Fruit fly (Drosophila melanogaster) whole organism, wandering third instar larva: ENCODE measurements around the gene eIF5B.

Source experiments
- Dfd ChIP-seq: fragments of >200 bp; optimal IDR thresholded peaks from 2 replicates; lab custom pipeline; 2017; ENCODE audit warnings: missing biosample characterization, missing genetic modification characterization
- br ChIP-seq: fragments of 200-800 bp; sonication (Bioruptor generic); optimal IDR thresholded peaks from 2 replicates; lab custom pipeline; 2016; ENCODE audit warnings: missing biosample characterization, missing genetic modification characterization

- TF ChIP-seq br (GFP tag; lab: Kevin White, UChicago) (no peak), Dfd (GFP tag; lab: Kevin White, UChicago) (no peak)
Measured at dm6 chr3L:3466200-3466599, 5.4 kb upstream of the eIF5B start, which contains the start of gene CycJ.
